Worm (Caenorhabditis elegans) whole organism, L3 larva: ENCODE results near the gene F23G4.1.

Source experiments
- ZK546.5 ChIP-seq: sonication (generic microtip); optimal IDR thresholded peaks from 2 replicates; lab custom pipeline; 2017; ENCODE audit warnings: missing biosample characterization, missing genetic modification characterization
- aly-2 ChIP-seq: fragments of 150-350 bp; optimal IDR thresholded peaks from 2 replicates; lab custom pipeline; 2014; ENCODE audit warnings: missing biosample characterization, missing genetic modification characterization
- ama-1 ChIP-seq: fragments of 150-350 bp; optimal IDR thresholded peaks from 2 replicates; lab custom pipeline; 2018
- ceh-82 ChIP-seq: fragments of 150-350 bp; optimal IDR thresholded peaks from 2 replicates; lab custom pipeline; 2014; ENCODE audit warnings: missing biosample characterization, missing genetic modification characterization
- ceh-9 ChIP-seq: sonication (generic microtip); optimal IDR thresholded peaks from 2 replicates; lab custom pipeline; 2018; ENCODE audit warnings: missing biosample characterization, missing genetic modification characterization
- egl-27 ChIP-seq: sonication (generic microtip); optimal IDR thresholded peaks from 4 replicates; lab custom pipeline; 2017; ENCODE audit warnings: missing biosample characterization, missing genetic modification reagents, missing genetic modification characterization
- elt-2 ChIP-seq: sonication (generic microtip); optimal IDR thresholded peaks from 2 replicates; lab custom pipeline; 2016; ENCODE audit warnings: missing genetic modification reagents, mild to moderate bottlenecking, missing genetic modification characterization, missing compliant biosample characterization
- lin-15B ChIP-seq: fragments of 150-350 bp; optimal IDR thresholded peaks from 2 replicates; lab custom pipeline; 2014; ENCODE audit warnings: missing biosample characterization, missing genetic modification characterization
- nhr-11 ChIP-seq: fragments of 150-350 bp; optimal IDR thresholded peaks from 2 replicates; lab custom pipeline; 2014; ENCODE audit warnings: missing biosample characterization, missing genetic modification characterization
- nhr-12 ChIP-seq: fragments of 150-350 bp; optimal IDR thresholded peaks from 2 replicates; lab custom pipeline; 2014; ENCODE audit warnings: missing biosample characterization, missing genetic modification characterization
- nhr-77 ChIP-seq: fragments of 150-350 bp; optimal IDR thresholded peaks from 2 replicates; lab custom pipeline; 2014; ENCODE audit warnings: missing biosample characterization, missing genetic modification characterization
- pha-4 ChIP-seq: fragments of 150-350 bp; optimal IDR thresholded peaks from 2 replicates; lab custom pipeline; 2014; ENCODE audit warnings: missing biosample characterization, missing genetic modification reagents, missing genetic modification characterization
- skn-1 ChIP-seq: fragments of 150-350 bp; optimal IDR thresholded peaks from 2 replicates; lab custom pipeline; 2014; ENCODE audit warnings: missing biosample characterization, missing genetic modification characterization
- unc-39 ChIP-seq: sonication (generic microtip); optimal IDR thresholded peaks from 4 replicates; lab custom pipeline; 2017; ENCODE audit warnings: missing biosample characterization, missing genetic modification characterization

DNA sequence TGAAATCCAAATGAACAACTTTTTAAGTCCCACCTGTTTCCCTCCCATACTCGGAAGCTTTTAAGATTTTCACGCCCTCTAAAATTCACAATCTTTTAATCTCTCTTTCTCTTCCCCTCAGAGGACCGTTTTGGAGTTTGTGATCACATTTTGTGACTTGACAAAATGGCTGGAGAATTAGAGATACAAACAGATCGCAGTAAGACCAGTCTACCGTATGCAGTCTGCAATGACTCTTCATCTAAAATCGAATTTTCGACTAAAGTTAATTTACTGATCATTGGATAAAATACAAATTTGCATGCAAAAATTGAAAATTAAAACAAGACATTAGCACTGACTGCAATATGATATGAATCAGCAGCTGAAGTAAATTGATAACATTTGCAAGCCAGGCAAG lies 38.5 kb upstream of the F23G4.1 start:
- TF ChIP-seq pha-4 (tag; lab: Kevin White, UChicago) (no peak), ama-1 (lab: Kevin White, UChicago) (no peak), nhr-77 (no peak), nhr-12 (tag; lab: Kevin White, UChicago) (no peak), egl-27 (tag; lab: Kevin White, UChicago) (no peak), ceh-9 (tag; lab: Kevin White, UChicago) (no peak), elt-2 (peak; percentile 29), lin-15B (tag; lab: Kevin White, UChicago) (no peak), skn-1 (tag; lab: Kevin White, UChicago) (no peak), ZK546.5 (tag; lab: Kevin White, UChicago) (no peak), ceh-82 (tag; lab: Kevin White, UChicago) (no peak), unc-39 (tag; lab: Kevin White, UChicago) (no peak), nhr-11 (no peak), aly-2 (tag; lab: Kevin White, UChicago) (no peak)
